Fruit fly (Drosophila melanogaster) whole organism, embryonic: ENCODE data around the gene Rbfox1.

Source experiments
- CG11093 ChIP-seq: fragments of 200-800 bp; sonication (Bioruptor generic); IDR thresholded peaks from 3 replicates; pipeline ENCODE4 v1.3.6; 2022; ENCODE audit warnings: missing biosample characterization, missing genetic modification characterization
- CG11247 ChIP-seq: fragments of 200-800 bp; sonication (Bioruptor generic); IDR thresholded peaks from 2 replicates; pipeline ENCODE4 v1.3.6; 2022; ENCODE audit warnings: missing biosample characterization, missing genetic modification characterization
- CG12104 ChIP-seq: fragments of 200-800 bp; sonication (Bioruptor generic); optimal IDR thresholded peaks from 3 replicates; lab custom pipeline; 2016; ENCODE audit warnings: missing biosample characterization, missing genetic modification characterization
- CG12769 ChIP-seq: fragments of 200-800 bp; sonication (Bioruptor generic); optimal IDR thresholded peaks from 2 replicates; lab custom pipeline; 2019; ENCODE audit warnings: missing biosample characterization, mild to moderate bottlenecking, missing genetic modification characterization, moderate library complexity
- CG13624 ChIP-seq: fragments of 200-800 bp; sonication (Bioruptor generic); optimal IDR thresholded peaks from 2 replicates; lab custom pipeline; 2016; ENCODE audit warnings: missing biosample characterization, missing genetic modification characterization
- CG14441 ChIP-seq: fragments of 200-800 bp; sonication (Bioruptor generic); IDR thresholded peaks from 2 replicates; pipeline ENCODE4 v1.3.6; 2022; ENCODE audit warnings: missing biosample characterization, missing genetic modification characterization
- CG15269 ChIP-seq: fragments of 200-800 bp; sonication (Bioruptor generic); optimal IDR thresholded peaks from 2 replicates; lab custom pipeline; 2018; ENCODE audit warnings: missing biosample characterization, mild to moderate bottlenecking, missing genetic modification characterization, moderate library complexity
- CG1529 ChIP-seq: fragments of 200-800 bp; sonication (Bioruptor generic); optimal IDR thresholded peaks from 3 replicates; lab custom pipeline; 2018; ENCODE audit warnings: missing biosample characterization, missing genetic modification characterization
- CG15479 ChIP-seq: fragments of 200-800 bp; sonication (Bioruptor generic); optimal IDR thresholded peaks from 3 replicates; lab custom pipeline; 2019; ENCODE audit warnings: missing biosample characterization, mild to moderate bottlenecking, missing genetic modification characterization, moderate library complexity
- CG15696 ChIP-seq: fragments of 200-800 bp; sonication (Bioruptor generic); optimal IDR thresholded peaks from 2 replicates; lab custom pipeline; 2019; ENCODE audit warnings: missing biosample characterization, mild to moderate bottlenecking, missing genetic modification characterization, moderate library complexity
- CG1603 ChIP-seq: fragments of 200-800 bp; sonication (Bioruptor generic); optimal IDR thresholded peaks from 2 replicates; lab custom pipeline; 2019; ENCODE audit warnings: missing biosample characterization, mild to moderate bottlenecking, missing genetic modification characterization, moderate library complexity
- CG16813 ChIP-seq: fragments of 200-800 bp; sonication (Bioruptor generic); IDR thresholded peaks from 3 replicates; pipeline ENCODE4 v1.3.6; 2022; ENCODE audit warnings: missing biosample characterization, missing genetic modification characterization; ENCODE audit not compliant: partially characterized antibody
- CG16863 ChIP-seq: fragments of 200-800 bp; sonication (Bioruptor generic); optimal IDR thresholded peaks from 3 replicates; lab custom pipeline; 2016; ENCODE audit warnings: missing biosample characterization, missing genetic modification characterization
- CG17612 ChIP-seq: fragments of 200-800 bp; sonication (Bioruptor generic); IDR thresholded peaks from 2 replicates; pipeline ENCODE4 v1.3.6; 2022; ENCODE audit warnings: missing biosample characterization, missing genetic modification characterization
- CG18476 ChIP-seq: fragments of 200-800 bp; sonication (Bioruptor generic); optimal IDR thresholded peaks from 2 replicates; lab custom pipeline; 2016; ENCODE audit warnings: missing biosample characterization, mild to moderate bottlenecking, missing genetic modification characterization
- CG2116 ChIP-seq: fragments of 200-800 bp; sonication (Bioruptor generic); optimal IDR thresholded peaks from 3 replicates; lab custom pipeline; 2018; ENCODE audit warnings: missing biosample characterization, mild to moderate bottlenecking, missing genetic modification characterization
- CG30020 ChIP-seq: fragments of 200-800 bp; optimal IDR thresholded peaks from 2 replicates; lab custom pipeline; 2019; ENCODE audit warnings: missing biosample characterization, mild to moderate bottlenecking, missing genetic modification characterization, moderate library complexity
- CG32767 ChIP-seq: fragments of 200-800 bp; sonication (Bioruptor generic); IDR thresholded peaks from 2 replicates; pipeline ENCODE4 v1.3.6; 2022; ENCODE audit warnings: missing biosample characterization, missing genetic modification characterization
- CG33213 ChIP-seq: fragments of 200-800 bp; sonication (Bioruptor generic); optimal IDR thresholded peaks from 3 replicates; lab custom pipeline; 2016; ENCODE audit warnings: missing biosample characterization, missing genetic modification characterization
- CG6254 ChIP-seq: fragments of 200-800 bp; sonication (Bioruptor generic); optimal IDR thresholded peaks from 3 replicates; lab custom pipeline; 2017; ENCODE audit warnings: mild to moderate bottlenecking, missing biosample characterization, missing genetic modification reagents, missing genetic modification characterization
- CG8089 ChIP-seq: fragments of 200-800 bp; sonication (Bioruptor generic); optimal IDR thresholded peaks from 3 replicates; lab custom pipeline; 2016; ENCODE audit warnings: missing biosample characterization, missing genetic modification characterization
- CG8478 ChIP-seq: fragments of >200 bp; optimal IDR thresholded peaks from 2 replicates; lab custom pipeline; 2018
- CTCF ChIP-seq: fragments of 200-800 bp; sonication (Bioruptor generic); optimal IDR thresholded peaks from 2 replicates; lab custom pipeline; 2017; ENCODE audit warnings: missing biosample characterization, mild to moderate bottlenecking, missing genetic modification characterization, moderate library complexity
- CoRest ChIP-seq: fragments of 200-800 bp; sonication (Bioruptor generic); optimal IDR thresholded peaks from 3 replicates; lab custom pipeline; 2018; ENCODE audit warnings: missing biosample characterization, mild to moderate bottlenecking, missing genetic modification characterization, moderate library complexity
- Dek ChIP-seq: fragments of 200-800 bp; sonication (Bioruptor generic); optimal IDR thresholded peaks from 3 replicates; lab custom pipeline; 2019; ENCODE audit warnings: missing biosample characterization, mild to moderate bottlenecking, missing genetic modification characterization, moderate library complexity
- Dfd ChIP-seq, 2 experiments: fragments of >200 bp; optimal IDR thresholded peaks; 2 replicates each; lab custom pipeline; 2017; ENCODE audit warnings: missing biosample characterization in 2 of 2, missing genetic modification characterization in 2 of 2
- Drgx ChIP-seq: fragments of 200-800 bp; sonication (Bioruptor generic); IDR thresholded peaks from 2 replicates; pipeline ENCODE4 v1.3.6; 2022; ENCODE audit warnings: missing biosample characterization, missing genetic modification characterization
- GATAe ChIP-seq: fragments of 200-800 bp; sonication (Bioruptor generic); conservative IDR thresholded peaks from 2 replicates; pipeline ENCODE4 v1.3.6; 2022; ENCODE audit warnings: missing biosample characterization, missing genetic modification characterization
- H2.0 ChIP-seq: fragments of 200-800 bp; sonication (Bioruptor generic); IDR thresholded peaks from 2 replicates; pipeline ENCODE4 v1.3.6; 2022; ENCODE audit warnings: missing biosample characterization, missing genetic modification characterization
- Mrtf ChIP-seq: fragments of 200-800 bp; sonication (Bioruptor generic); IDR thresholded peaks from 3 replicates; pipeline ENCODE4 v1.3.6; 2022; ENCODE audit warnings: missing biosample characterization, missing genetic modification characterization
- Myb ChIP-seq: fragments of 200-800 bp; sonication (Bioruptor generic); optimal IDR thresholded peaks from 2 replicates; lab custom pipeline; 2016; ENCODE audit warnings: missing biosample characterization, missing genetic modification characterization
- Optix ChIP-seq: fragments of 200-800 bp; sonication (Bioruptor generic); IDR thresholded peaks from 3 replicates; pipeline ENCODE4 v1.3.6; 2022; ENCODE audit warnings: missing biosample characterization, missing genetic modification characterization
- Rx ChIP-seq: fragments of 200-800 bp; sonication (Bioruptor generic); IDR thresholded peaks from 2 replicates; pipeline ENCODE4 v1.3.6; 2022; ENCODE audit warnings: missing biosample characterization, missing genetic modification characterization
- Side ChIP-seq: fragments of 200-800 bp; sonication (Bioruptor generic); optimal IDR thresholded peaks from 2 replicates; lab custom pipeline; 2016; ENCODE audit warnings: missing biosample characterization, missing genetic modification characterization
- ac ChIP-seq: fragments of 200-800 bp; sonication (Bioruptor generic); optimal IDR thresholded peaks from 3 replicates; lab custom pipeline; 2017; ENCODE audit warnings: missing biosample characterization, mild to moderate bottlenecking, missing genetic modification characterization
- btn ChIP-seq: fragments of 200-800 bp; sonication (Bioruptor generic); optimal IDR thresholded peaks from 2 replicates; lab custom pipeline; 2016; ENCODE audit warnings: missing biosample characterization, missing genetic modification characterization
- cato ChIP-seq: fragments of 200-800 bp; sonication (Bioruptor generic); optimal IDR thresholded peaks from 2 replicates; lab custom pipeline; 2016; ENCODE audit warnings: missing biosample characterization, missing genetic modification characterization, borderline replicate concordance
- chn ChIP-seq: fragments of 200-800 bp; sonication (Bioruptor generic); optimal IDR thresholded peaks from 2 replicates; lab custom pipeline; 2016; ENCODE audit warnings: missing biosample characterization, missing genetic modification characterization
- crol ChIP-seq: fragments of 200-800 bp; sonication (Bioruptor generic); IDR thresholded peaks from 2 replicates; pipeline ENCODE4 v1.3.6; 2022; ENCODE audit warnings: missing biosample characterization, missing genetic modification characterization
- dmrt11E ChIP-seq: fragments of 200-800 bp; sonication (Bioruptor generic); optimal IDR thresholded peaks from 3 replicates; lab custom pipeline; 2018; ENCODE audit warnings: missing biosample characterization, mild to moderate bottlenecking, missing genetic modification characterization, moderate library complexity
- fu2 ChIP-seq: fragments of 200-800 bp; sonication (Bioruptor generic); optimal IDR thresholded peaks from 2 replicates; lab custom pipeline; 2016; ENCODE audit warnings: missing biosample characterization, missing genetic modification characterization
- inv ChIP-seq: fragments of 200-800 bp; sonication (Bioruptor generic); IDR thresholded peaks from 2 replicates; pipeline ENCODE4 v1.3.6; 2022; ENCODE audit warnings: missing biosample characterization, missing genetic modification characterization; ENCODE audit not compliant: partially characterized antibody
- jing ChIP-seq: fragments of 200-800 bp; sonication (Bioruptor generic); optimal IDR thresholded peaks from 2 replicates; lab custom pipeline; 2018; ENCODE audit warnings: missing biosample characterization, mild to moderate bottlenecking, missing genetic modification characterization
- oc ChIP-seq: fragments of 200-800 bp; sonication (Bioruptor generic); optimal IDR thresholded peaks from 2 replicates; lab custom pipeline; 2018; ENCODE audit warnings: missing biosample characterization, mild to moderate bottlenecking, missing genetic modification characterization, moderate library complexity
- odd ChIP-seq: fragments of 200-800 bp; sonication (Bioruptor generic); optimal IDR thresholded peaks from 2 replicates; lab custom pipeline; 2017; ENCODE audit warnings: missing biosample characterization, mild to moderate bottlenecking, missing genetic modification characterization
- pb ChIP-seq: fragments of 200-800 bp; sonication (Bioruptor generic); optimal IDR thresholded peaks from 3 replicates; lab custom pipeline; 2016; ENCODE audit warnings: missing biosample characterization, missing genetic modification characterization
- pho ChIP-seq: fragments of 200-800 bp; sonication (Bioruptor generic); optimal IDR thresholded peaks from 2 replicates; lab custom pipeline; 2016; ENCODE audit warnings: missing biosample characterization, missing genetic modification characterization
- psq ChIP-seq: fragments of 200-800 bp; sonication (Bioruptor generic); optimal IDR thresholded peaks from 2 replicates; lab custom pipeline; 2017; ENCODE audit warnings: missing biosample characterization, missing genetic modification characterization
- row ChIP-seq: fragments of 200-800 bp; sonication (Bioruptor generic); IDR thresholded peaks from 3 replicates; pipeline ENCODE4 v1.3.6; 2022; ENCODE audit warnings: missing biosample characterization, missing genetic modification characterization
- sna ChIP-seq: fragments of 200-800 bp; sonication (Bioruptor generic); IDR thresholded peaks from 2 replicates; pipeline ENCODE4 v1.3.6; 2022; ENCODE audit warnings: missing biosample characterization, missing genetic modification characterization; ENCODE audit not compliant: partially characterized antibody
- sob ChIP-seq: fragments of 200-800 bp; sonication (Bioruptor generic); IDR thresholded peaks from 2 replicates; pipeline ENCODE4 v1.3.6; 2022; ENCODE audit warnings: missing biosample characterization, missing genetic modification characterization
- unc-4 ChIP-seq: fragments of 200-800 bp; sonication (Bioruptor generic); IDR thresholded peaks from 2 replicates; pipeline ENCODE4 v1.3.6; 2022; ENCODE audit warnings: missing biosample characterization, missing genetic modification characterization; ENCODE audit not compliant: partially characterized antibody

The Rbfox1 gene

DNA sequence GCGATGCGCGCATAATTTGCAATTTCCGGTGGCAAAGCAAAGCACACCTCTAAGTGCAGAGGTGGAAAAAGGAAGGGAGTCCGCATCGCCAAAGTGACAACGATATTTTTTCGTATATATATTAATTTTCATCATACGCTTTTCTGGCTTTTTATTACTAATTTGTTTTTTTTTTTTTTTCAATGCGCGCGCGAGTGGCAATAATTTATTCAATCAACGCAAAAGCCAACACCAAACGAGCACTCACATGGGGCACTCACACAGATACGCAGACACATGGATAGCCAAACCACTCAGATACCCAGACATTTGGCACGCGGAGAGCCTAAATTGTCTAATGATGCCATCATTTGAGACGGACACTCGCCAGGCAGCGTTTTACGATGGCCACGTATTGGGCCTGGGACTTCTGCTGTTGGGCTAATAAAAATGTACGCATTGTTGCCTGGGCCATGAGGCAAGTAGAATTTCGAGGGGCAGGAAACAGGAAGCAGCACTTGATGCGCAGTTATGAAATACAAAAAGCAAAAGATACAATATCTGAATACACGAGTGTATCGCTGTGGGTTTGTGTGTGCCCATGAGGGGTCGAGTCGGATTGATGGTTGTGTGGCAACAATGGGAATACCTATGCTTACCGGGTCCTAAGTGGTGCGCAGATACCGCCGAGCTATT, 50.8 kb downstream of the Rbfox1 start (continued):
- TF ChIP-seq CG13624 (GFP tag; lab: Kevin White, UChicago): peak; percentile 43
- TF ChIP-seq CG1603 (tag; lab: Kevin White, UChicago): no peak
- no peak for TF ChIP-seq psq (GFP tag; lab: Kevin White, UChicago)
- no peak for TF ChIP-seq CG30020 (tag; lab: Kevin White, UChicago)
- TF ChIP-seq H2.0 (GFP tag; lab: Robert Waterston, UW): no peak
- no peak for TF ChIP-seq crol (GFP tag; lab: Robert Waterston, UW)
- TF ChIP-seq CG33213 (GFP tag; lab: Kevin White, UChicago): no peak
- no peak for TF ChIP-seq CG2116 (GFP tag; lab: Kevin White, UChicago)
- TF ChIP-seq CG15479 (GFP tag; lab: Kevin White, UChicago): no peak
- TF ChIP-seq ac (GFP tag; lab: Kevin White, UChicago): no peak
- TF ChIP-seq btn (GFP tag; lab: Kevin White, UChicago): no peak
- TF ChIP-seq Mrtf (GFP tag; lab: Robert Waterston, UW): no peak
- no peak for TF ChIP-seq Dfd (GFP tag; optimal IDR thresholded peaks at IDR 0.05; lab: Kevin White, UChicago)
- no peak for TF ChIP-seq CG32767 (GFP tag; lab: Robert Waterston, UW)
- TF ChIP-seq CG14441 (GFP tag; lab: Robert Waterston, UW): no peak
- no peak for TF ChIP-seq CG16863 (GFP tag; lab: Kevin White, UChicago)
- TF ChIP-seq Optix (GFP tag; lab: Robert Waterston, UW): no peak
- TF ChIP-seq cato (GFP tag; lab: Kevin White, UChicago): no peak
- TF ChIP-seq dmrt11E (tag; lab: Kevin White, UChicago): no peak
- no peak for TF ChIP-seq CoRest
- no peak for TF ChIP-seq oc (tag; lab: Kevin White, UChicago)
- TF ChIP-seq chn (GFP tag; lab: Kevin White, UChicago): no peak
- TF ChIP-seq CG1529 (GFP tag; lab: Kevin White, UChicago): no peak
- TF ChIP-seq inv: no peak
- TF ChIP-seq sob (GFP tag; lab: Robert Waterston, UW): no peak
- TF ChIP-seq row (GFP tag; lab: Robert Waterston, UW): no peak
- TF ChIP-seq jing (GFP tag; lab: Kevin White, UChicago): no peak
- no peak for TF ChIP-seq GATAe (GFP tag; lab: Robert Waterston, UW)
- no peak for TF ChIP-seq Myb
- TF ChIP-seq odd (GFP tag; lab: Kevin White, UChicago): no peak
- no peak for TF ChIP-seq CG17612
- TF ChIP-seq pb (GFP tag; lab: Kevin White, UChicago): no peak
- TF ChIP-seq Drgx (GFP tag; lab: Robert Waterston, UW): no peak
- TF ChIP-seq CG11247 (GFP tag; lab: Robert Waterston, UW): no peak
- no peak for TF ChIP-seq Rx (GFP tag; lab: Robert Waterston, UW)
- TF ChIP-seq CG16813 (GFP tag; lab: Robert Waterston, UW): no peak
- TF ChIP-seq CG12769 (tag; lab: Kevin White, UChicago): peak; percentile 75
- no peak for TF ChIP-seq CTCF
- no peak for TF ChIP-seq CG6254 (GFP tag; lab: Kevin White, UChicago)
- no peak for TF ChIP-seq CG8089 (GFP tag; lab: Kevin White, UChicago)
- TF ChIP-seq CG18476 (GFP tag; lab: Kevin White, UChicago): no peak
- no peak for TF ChIP-seq sna (GFP tag; lab: Robert Waterston, UW)
- no peak for TF ChIP-seq CG8478
- no peak for TF ChIP-seq CG12104 (GFP tag; lab: Kevin White, UChicago)
- no peak for TF ChIP-seq Dek (tag; lab: Kevin White, UChicago)
- no peak for TF ChIP-seq CG15696
- no peak for TF ChIP-seq CG11093 (GFP tag; lab: Robert Waterston, UW)
- no peak for TF ChIP-seq CG15269
- TF ChIP-seq fu2 (GFP tag; lab: Kevin White, UChicago): no peak
- TF ChIP-seq pho: no peak
- no peak for TF ChIP-seq unc-4 (GFP tag; lab: Robert Waterston, UW)
- TF ChIP-seq Side (GFP tag; lab: Kevin White, UChicago): no peak
